Worm (Caenorhabditis elegans) whole organism, L2 larva: ENCODE results near the gene F48G7.12.

ENCODE experiments used
- Y55F3AM.14 ChIP-seq: fragments of 200-800 bp; sonication (Bioruptor generic); optimal IDR thresholded peaks from 2 replicates; lab custom pipeline; 2018; ENCODE audit warnings: mild to moderate bottlenecking, missing genetic modification characterization, missing compliant biosample characterization
- ZK546.5 ChIP-seq: sonication (generic microtip); optimal IDR thresholded peaks from 2 replicates; lab custom pipeline; 2017; ENCODE audit warnings: missing biosample characterization, missing genetic modification characterization
- ama-1 ChIP-seq: fragments of 150-350 bp; optimal IDR thresholded peaks from 2 replicates; lab custom pipeline; 2018; ENCODE audit warnings: inconsistent platforms
- nhr-10 ChIP-seq: sonication (generic microtip); optimal IDR thresholded peaks from 2 replicates; lab custom pipeline; 2017; ENCODE audit warnings: missing biosample characterization, missing genetic modification characterization
- nhr-11 ChIP-seq: fragments of 150-350 bp; optimal IDR thresholded peaks from 2 replicates; lab custom pipeline; 2014; ENCODE audit warnings: missing biosample characterization, missing genetic modification characterization
- nhr-12 ChIP-seq: fragments of 150-350 bp; optimal IDR thresholded peaks from 2 replicates; lab custom pipeline; 2014; ENCODE audit warnings: missing biosample characterization, missing genetic modification characterization
- snpc-4 ChIP-seq: fragments of 150-350 bp; optimal IDR thresholded peaks from 2 replicates; lab custom pipeline; 2014; ENCODE audit warnings: missing biosample characterization, missing genetic modification characterization
- unc-62 ChIP-seq: fragments of 150-350 bp; optimal IDR thresholded peaks from 2 replicates; lab custom pipeline; 2014; ENCODE audit warnings: missing biosample characterization, missing genetic modification reagents, missing genetic modification characterization
- ztf-11 ChIP-seq: sonication (generic microtip); optimal IDR thresholded peaks from 2 replicates; lab custom pipeline; 2017; ENCODE audit warnings: missing biosample characterization, missing genetic modification characterization

ce11 chrV:631832-632231 lies 14.2 kb downstream of the F48G7.12 start:
- TF ChIP-seq ZK546.5 (tag; lab: Kevin White, UChicago) = no peak
- TF ChIP-seq snpc-4 (tag; lab: Kevin White, UChicago) = no peak
- TF ChIP-seq ama-1 = no peak
- no peak for TF ChIP-seq ztf-11 (tag; lab: Kevin White, UChicago)
- TF ChIP-seq nhr-11 (tag; lab: Kevin White, UChicago) = no peak
- TF ChIP-seq unc-62 (GFP tag; lab: Kevin White, UChicago) = no peak
- TF ChIP-seq Y55F3AM.14 (GFP tag; lab: Kevin White, UChicago) = no peak
- TF ChIP-seq nhr-10 (tag; lab: Kevin White, UChicago) = no peak
- TF ChIP-seq nhr-12 (tag; lab: Kevin White, UChicago) = no peak
